Fruit fly (Drosophila melanogaster) whole organism, adult: ENCODE measurements around the gene mey.

Experiments
- CG11617 ChIP-seq: fragments of 200-800 bp; sonication (Bioruptor generic); optimal IDR thresholded peaks from 2 replicates; lab custom pipeline; 2017; ENCODE audit warnings: mild to moderate bottlenecking, missing biosample characterization, missing genetic modification reagents, missing genetic modification characterization
- CG12768 ChIP-seq: fragments of 200-800 bp; sonication (Bioruptor generic); optimal IDR thresholded peaks from 2 replicates; lab custom pipeline; 2017; ENCODE audit warnings: missing biosample characterization, missing genetic modification characterization, mild to moderate bottlenecking, moderate library complexity, missing genetic modification reagents
- CG14711 ChIP-seq: fragments of 200-800 bp; sonication (Bioruptor generic); optimal IDR thresholded peaks from 2 replicates; lab custom pipeline; 2018; ENCODE audit warnings: missing biosample characterization, mild to moderate bottlenecking, missing genetic modification characterization, moderate library complexity
- CG1620 ChIP-seq: fragments of 200-800 bp; sonication (Bioruptor generic); optimal IDR thresholded peaks from 2 replicates; lab custom pipeline; 2016; ENCODE audit warnings: missing biosample characterization, missing genetic modification characterization
- CG33017 ChIP-seq: fragments of 200-800 bp; sonication (Bioruptor generic); optimal IDR thresholded peaks from 2 replicates; lab custom pipeline; 2018; ENCODE audit warnings: missing biosample characterization, mild to moderate bottlenecking, missing genetic modification characterization, moderate library complexity
- CG5204 ChIP-seq: fragments of 200-800 bp; sonication (Bioruptor generic); optimal IDR thresholded peaks from 2 replicates; lab custom pipeline; 2016; ENCODE audit warnings: missing biosample characterization, missing genetic modification characterization
- CG7045 ChIP-seq: fragments of 200-800 bp; sonication (Bioruptor generic); optimal IDR thresholded peaks from 2 replicates; lab custom pipeline; 2017; ENCODE audit warnings: missing biosample characterization, mild to moderate bottlenecking, missing genetic modification characterization
- CG7101 ChIP-seq: fragments of 200-800 bp; sonication (Bioruptor generic); optimal IDR thresholded peaks from 2 replicates; lab custom pipeline; 2018; ENCODE audit warnings: missing biosample characterization, mild to moderate bottlenecking, missing genetic modification characterization, moderate library complexity
- Clk ChIP-seq: fragments of 200-800 bp; sonication (Bioruptor generic); optimal IDR thresholded peaks from 2 replicates; lab custom pipeline; 2017; ENCODE audit warnings: missing biosample characterization, missing genetic modification characterization
- Crg-1 ChIP-seq: fragments of 200-800 bp; sonication (Bioruptor generic); optimal IDR thresholded peaks from 2 replicates; lab custom pipeline; 2016; ENCODE audit warnings: missing biosample characterization, missing genetic modification characterization
- Hr96 ChIP-seq: fragments of 200-800 bp; sonication (Bioruptor generic); optimal IDR thresholded peaks from 2 replicates; lab custom pipeline; 2016; ENCODE audit warnings: missing biosample characterization, missing genetic modification characterization
- Mnt ChIP-seq: fragments of 200-800 bp; sonication (Bioruptor generic); optimal IDR thresholded peaks from 2 replicates; lab custom pipeline; 2016; ENCODE audit warnings: missing biosample characterization, mild to moderate bottlenecking, missing genetic modification characterization
- bab1 ChIP-seq: fragments of 200-800 bp; sonication (Bioruptor generic); optimal IDR thresholded peaks from 3 replicates; lab custom pipeline; 2019; ENCODE audit warnings: missing biosample characterization, mild to moderate bottlenecking, missing genetic modification characterization, moderate library complexity
- cic ChIP-seq: fragments of 200-800 bp; sonication (Bioruptor generic); optimal IDR thresholded peaks from 2 replicates; lab custom pipeline; 2017; ENCODE audit warnings: missing biosample characterization, mild to moderate bottlenecking, missing genetic modification characterization, moderate library complexity
- cnc ChIP-seq, 2 experiments: fragments of >200 bp; optimal IDR thresholded peaks; 2 replicates each; lab custom pipeline; 2017
- kay ChIP-seq: fragments of 200-800 bp; sonication (Bioruptor generic); peaks from one replicate; lab custom pipeline; 2016; ENCODE audit warnings: missing biosample characterization, missing genetic modification characterization, borderline replicate concordance
- ovo ChIP-seq: fragments of 200-800 bp; sonication (Bioruptor generic); optimal IDR thresholded peaks from 2 replicates; lab custom pipeline; 2016; ENCODE audit warnings: missing biosample characterization, missing genetic modification characterization
- pad ChIP-seq: fragments of 200-800 bp; sonication (Bioruptor generic); optimal IDR thresholded peaks from 3 replicates; lab custom pipeline; 2017; ENCODE audit warnings: missing biosample characterization, missing genetic modification characterization, mild to moderate bottlenecking, moderate library complexity, missing genetic modification reagents
- tj ChIP-seq: fragments of 200-800 bp; sonication (Bioruptor generic); optimal IDR thresholded peaks from 3 replicates; lab custom pipeline; 2017; ENCODE audit warnings: missing biosample characterization, mild to moderate bottlenecking, missing genetic modification characterization, moderate library complexity
- toe ChIP-seq: fragments of 200-800 bp; sonication (Bioruptor generic); optimal IDR thresholded peaks from 2 replicates; lab custom pipeline; 2016; ENCODE audit warnings: missing biosample characterization, missing genetic modification characterization

The mey gene

dm6 chr3R:31499114-31499513 lies at the start of gene mey:
Gene mey, plus strand, starts transcription at chr3R:31499235.
- TF ChIP-seq Hr96 (no peak), tj (GFP tag; lab: Kevin White, UChicago) (no peak), CG33017 (tag; lab: Kevin White, UChicago) (no peak), kay (no peak), ovo (no peak), Crg-1 (no peak), Clk (no peak), CG7045 (no peak), bab1 (GFP tag; lab: Kevin White, UChicago) (no peak), pad (GFP tag; lab: Kevin White, UChicago) (no peak), CG12768 (GFP tag; lab: Kevin White, UChicago) (no peak), cic (GFP tag; lab: Kevin White, UChicago) (no peak), cnc (optimal IDR thresholded peaks at IDR 0.05; lab: Kevin White, UChicago) (no peak), CG14711 (tag; lab: Kevin White, UChicago) (no peak), CG5204 (GFP tag; lab: Kevin White, UChicago) (no peak), CG1620 (GFP tag; lab: Kevin White, UChicago) (no peak), CG7101 (tag; lab: Kevin White, UChicago) (no peak), CG11617 (GFP tag; lab: Kevin White, UChicago) (no peak), Mnt (GFP tag; lab: Kevin White, UChicago) (no peak)

DNA sequence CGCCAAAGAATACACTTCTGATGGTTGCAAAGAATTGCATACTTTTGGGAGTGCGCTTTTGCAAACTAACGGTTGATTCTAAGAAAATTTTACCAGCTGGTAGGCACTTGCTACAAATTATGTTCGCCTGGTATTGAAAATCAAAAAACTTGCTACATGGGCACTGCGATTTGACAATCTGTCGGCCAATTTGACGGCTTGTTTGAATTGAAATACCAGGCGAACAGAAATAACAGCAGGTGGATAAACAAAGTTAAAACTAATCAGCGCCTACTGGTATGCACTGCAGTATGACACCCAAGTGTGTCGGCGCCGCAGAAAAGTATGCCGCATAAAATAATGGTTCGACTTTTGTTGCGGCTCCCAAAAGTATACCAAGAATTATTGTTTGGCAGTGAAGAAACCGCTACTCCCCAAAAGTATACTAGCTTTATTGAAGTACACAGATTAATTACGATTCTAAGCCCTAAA lies 41.0 kb upstream of the mey start:
- TF ChIP-seq CG12768 (GFP tag; lab: Kevin White, UChicago) (no peak), bab1 (GFP tag; lab: Kevin White, UChicago) (peak; percentile 63), ovo (peak; percentile 89), cnc (optimal IDR thresholded peaks at IDR 0.05; lab: Kevin White, UChicago) (no peak), kay (no peak), Clk (no peak)

dm6 chr3R:31459769-31460168 lies 39.3 kb upstream of the mey start, which contains the start of gene Loxl1:
Gene Loxl1, minus strand, starts transcription at chr3R:31459869.
- no peak for TF ChIP-seq tj (GFP tag; lab: Kevin White, UChicago)
- TF ChIP-seq Hr96, result no peak
- no peak for TF ChIP-seq CG12768 (GFP tag; lab: Kevin White, UChicago)
- no peak for TF ChIP-seq cic (GFP tag; lab: Kevin White, UChicago)
- no peak for TF ChIP-seq CG11617 (GFP tag; lab: Kevin White, UChicago)
- no peak for TF ChIP-seq Crg-1
- no peak for TF ChIP-seq cnc (optimal IDR thresholded peaks at IDR 0.05; lab: Kevin White, UChicago)
- TF ChIP-seq pad (GFP tag; lab: Kevin White, UChicago), result no peak
- no peak for TF ChIP-seq Mnt (GFP tag; lab: Kevin White, UChicago)
- no peak for TF ChIP-seq kay
- TF ChIP-seq Clk, result no peak
- TF ChIP-seq CG7045, result no peak
- TF ChIP-seq ovo, result no peak
- no peak for TF ChIP-seq CG5204 (GFP tag; lab: Kevin White, UChicago)
- TF ChIP-seq bab1 (GFP tag; lab: Kevin White, UChicago), result no peak
- TF ChIP-seq CG14711 (tag; lab: Kevin White, UChicago), result no peak

DNA sequence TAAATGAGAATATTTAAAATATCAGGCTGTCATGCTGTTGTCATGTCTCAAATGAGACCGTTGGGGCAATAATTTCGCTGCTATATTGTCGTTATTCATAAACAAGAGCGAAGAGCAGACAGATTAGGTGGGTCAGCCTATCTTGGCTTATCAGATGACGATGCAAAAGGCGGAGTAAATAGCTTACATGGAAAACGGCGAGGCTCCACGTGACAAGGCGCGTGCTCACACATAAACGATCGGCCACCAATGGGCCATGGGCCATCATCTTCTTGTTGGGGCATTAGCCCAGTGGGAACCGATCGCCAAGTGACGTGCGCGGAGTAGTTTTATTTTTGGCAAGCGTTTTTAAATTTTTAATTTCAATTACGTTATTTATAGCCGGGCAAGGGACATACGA lies 37.8 kb upstream of the mey start:
- no peak for TF ChIP-seq CG7045
- peak in 1 of 2 experiments; percentile 48 for TF ChIP-seq cnc (optimal IDR thresholded peaks at IDR 0.05; lab: Kevin White, UChicago)

- TF ChIP-seq CG5204 (GFP tag; lab: Kevin White, UChicago) (no peak), Mnt (GFP tag; lab: Kevin White, UChicago) (peak; percentile 17), tj (GFP tag; lab: Kevin White, UChicago) (peak; percentile 11), CG7045 (no peak), kay (no peak), cnc (optimal IDR thresholded peaks at IDR 0.05; lab: Kevin White, UChicago) (no peak), Crg-1 (no peak), ovo (no peak), Clk (no peak)
These were observed 36.6 kb upstream of the mey start for dm6 chr3R:31462299-31463011.

DNA sequence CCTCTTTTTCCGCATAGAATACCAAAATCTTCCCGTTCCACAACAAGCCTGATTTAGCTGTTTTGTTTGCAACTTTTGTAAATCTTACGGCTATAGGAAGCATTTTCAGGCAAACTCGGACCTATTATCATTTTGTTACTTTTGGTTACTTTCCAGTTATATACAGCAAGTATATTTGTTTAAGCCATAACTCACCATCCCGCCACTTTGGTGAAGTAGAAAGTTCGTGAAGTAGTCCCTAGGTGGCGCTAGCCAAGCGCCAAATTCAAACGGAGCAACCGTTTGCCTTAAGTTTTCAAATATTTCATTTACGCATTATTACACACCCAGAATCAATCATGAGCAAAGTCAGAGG lies 36.0 kb upstream of the mey start, which contains the start of the genes CG11334 and CG11333:
Gene CG11334, minus strand, starts transcription at position 26 of the 355 bp plus-strand sequence.
Gene CG11333, plus strand, starts transcription at position 290 of the 355 bp plus-strand sequence.
- no peak for TF ChIP-seq CG5204 (GFP tag; lab: Kevin White, UChicago)
- peak; percentile 13 for TF ChIP-seq bab1 (GFP tag; lab: Kevin White, UChicago)
- no peak for TF ChIP-seq tj (GFP tag; lab: Kevin White, UChicago)

dm6 chr3R:31477167-31477566 lies 21.9 kb upstream of the mey start:
- TF ChIP-seq Clk (no peak), Hr96 (no peak), bab1 (GFP tag; lab: Kevin White, UChicago) (no peak), CG12768 (GFP tag; lab: Kevin White, UChicago) (no peak), CG11617 (GFP tag; lab: Kevin White, UChicago) (no peak), tj (GFP tag; lab: Kevin White, UChicago) (no peak), CG1620 (GFP tag; lab: Kevin White, UChicago) (no peak), toe (GFP tag; lab: Kevin White, UChicago) (no peak), CG7045 (no peak), CG7101 (tag; lab: Kevin White, UChicago) (no peak)
